Worm (Caenorhabditis elegans): ENCODE results near the gene wbp-2.

DNA sequence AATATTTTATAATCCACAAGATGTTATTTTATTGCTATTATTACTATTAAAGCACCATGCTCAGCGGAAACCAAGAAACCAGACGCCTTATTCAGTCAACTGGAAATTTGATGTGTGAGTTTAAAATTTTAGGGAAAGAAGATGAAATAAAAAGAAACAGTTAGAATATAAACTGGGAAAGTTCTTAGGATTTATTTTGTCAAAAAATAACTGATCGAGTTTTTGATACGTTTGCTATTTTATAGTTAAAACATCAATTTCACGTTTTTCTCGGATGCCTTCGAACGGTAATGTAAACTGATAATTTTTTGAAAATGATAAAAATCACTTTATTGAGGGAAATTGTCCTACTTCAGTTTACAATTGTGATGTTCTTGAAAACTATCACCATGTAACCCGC is 42.8 kb downstream of the wbp-2 start, which contains the start of gene C06C3.3:
- TF ChIP-seq irx-1 (tag; optimal IDR thresholded peaks at IDR 0.05) (no peak), pqm-1 (tag; optimal IDR thresholded peaks at IDR 0.05) (no peak), hpl-2 (GFP tag; optimal IDR thresholded peaks at IDR 0.05) (no peak), zag-1 (tag; optimal IDR thresholded peaks at IDR 0.05) (no peak), C04F5.9 (tag; optimal IDR thresholded peaks at IDR 0.05) (no peak), ceh-8 (GFP tag; optimal IDR thresholded peaks at IDR 0.05) (no peak), efl-3 (GFP tag; optimal IDR thresholded peaks at IDR 0.05) (no peak), lin-15B (tag; optimal IDR thresholded peaks at IDR 0.05) (no peak), efl-1 (optimal IDR thresholded peaks at IDR 0.05) (no peak), efl-1 (GFP tag; optimal IDR thresholded peaks at IDR 0.05 in 1 of 2) (no peak), xbp-1 (tag; optimal IDR thresholded peaks at IDR 0.05) (no peak), egl-27 (tag; optimal IDR thresholded peaks at IDR 0.05) (no peak), ztf-4 (tag; optimal IDR thresholded peaks at IDR 0.05) (no peak), elt-2 (tag; optimal IDR thresholded peaks at IDR 0.05) (no peak)
